Worm (Caenorhabditis elegans): ENCODE results near the gene clec-240.

clec-240 gene

ce11 chrV:16987783-16988182 is 22.0 kb upstream of the clec-240 start:
- TF ChIP-seq hnd-1 (tag; optimal IDR thresholded peaks at IDR 0.05) (no peak), ceh-13 (GFP tag; optimal IDR thresholded peaks at IDR 0.05) (no peak), ets-7 (tag; optimal IDR thresholded peaks at IDR 0.05) (no peak), aly-1 (tag; optimal IDR thresholded peaks at IDR 0.05) (no peak), sea-1 (GFP tag; conservative IDR thresholded peaks at IDR 0.05) (no peak), hmbx-1 (tag; optimal IDR thresholded peaks at IDR 0.05) (no peak), ama-1 (optimal IDR thresholded peaks at IDR 0.05) (no peak), F13C5.2 (tag; optimal IDR thresholded peaks at IDR 0.05) (no peak), scrt-1 (GFP tag; IDR thresholded peaks at IDR 0.05) (no peak), ceh-36 (tag; optimal IDR thresholded peaks at IDR 0.05) (no peak), B0310.2 (tag; optimal IDR thresholded peaks at IDR 0.05) (no peak)

DNA sequence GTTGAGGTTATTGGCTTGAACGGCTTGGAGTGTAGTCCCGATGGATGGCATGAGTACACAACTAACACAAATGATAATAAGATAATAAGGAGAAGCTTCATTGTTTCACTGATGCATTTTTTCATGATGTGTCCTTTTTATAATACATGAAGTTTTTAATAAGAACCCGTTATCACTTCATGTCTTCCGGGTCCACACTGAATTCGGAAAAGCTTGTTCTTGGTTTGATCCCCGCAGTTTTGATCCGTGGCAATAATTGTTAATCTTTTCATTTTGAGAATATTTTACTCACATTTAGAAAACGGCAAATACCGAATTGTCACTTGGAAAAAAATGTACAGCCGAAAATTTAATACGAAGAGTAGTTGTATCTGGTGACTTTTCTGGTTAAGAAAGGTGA is 21.2 kb upstream of the clec-240 start, which contains the start of gene Y102A5C.27:
Y102A5C.27 (minus strand) TSS at position 101 of the 400 bp plus-strand sequence.
- TF ChIP-seq hnd-1 (tag; optimal IDR thresholded peaks at IDR 0.05) (no peak), B0310.2 (tag; optimal IDR thresholded peaks at IDR 0.05) (no peak), scrt-1 (GFP tag; IDR thresholded peaks at IDR 0.05) (no peak), F13C5.2 (tag; optimal IDR thresholded peaks at IDR 0.05) (no peak), ets-7 (tag; optimal IDR thresholded peaks at IDR 0.05) (no peak), ama-1 (optimal IDR thresholded peaks at IDR 0.05) (no peak), aly-1 (tag; optimal IDR thresholded peaks at IDR 0.05) (no peak), tbx-11 (GFP tag; IDR thresholded peaks at IDR 0.05) (no peak), tra-4 (tag; optimal IDR thresholded peaks at IDR 0.05) (no peak), hmg-4 (GFP tag; optimal IDR thresholded peaks at IDR 0.05) (no peak)

- TF ChIP-seq pes-1 (GFP tag; IDR thresholded peaks at IDR 0.05): no peak
- TF ChIP-seq hmbx-1 (tag; optimal IDR thresholded peaks at IDR 0.05): no peak
- TF ChIP-seq ama-1 (optimal IDR thresholded peaks at IDR 0.05): no peak
- no peak for TF ChIP-seq flt-1 (GFP tag; IDR thresholded peaks at IDR 0.05)
- TF ChIP-seq tra-4 (tag; optimal IDR thresholded peaks at IDR 0.05): no peak
- TF ChIP-seq aly-1 (tag; optimal IDR thresholded peaks at IDR 0.05): no peak
- no peak for TF ChIP-seq scrt-1 (GFP tag; IDR thresholded peaks at IDR 0.05)
- no peak for TF ChIP-seq ceh-13 (GFP tag; optimal IDR thresholded peaks at IDR 0.05)
- TF ChIP-seq tbx-37 (GFP tag; conservative IDR thresholded peaks at IDR 0.05): no peak
- TF ChIP-seq hnd-1 (tag; optimal IDR thresholded peaks at IDR 0.05): no peak
- no peak for TF ChIP-seq tbx-11 (GFP tag; IDR thresholded peaks at IDR 0.05)
- TF ChIP-seq ceh-36 (tag; optimal IDR thresholded peaks at IDR 0.05): no peak
- no peak for TF ChIP-seq B0310.2 (tag; optimal IDR thresholded peaks at IDR 0.05)
- no peak for TF ChIP-seq hmg-4 (GFP tag; optimal IDR thresholded peaks at IDR 0.05)
- no peak for TF ChIP-seq sea-1 (GFP tag; conservative IDR thresholded peaks at IDR 0.05)
- no peak for TF ChIP-seq ets-7 (tag; optimal IDR thresholded peaks at IDR 0.05)
- no peak for TF ChIP-seq F13C5.2 (tag; optimal IDR thresholded peaks at IDR 0.05)
Observed at ce11 chrV:16991734-16992133, 18.1 kb upstream of the clec-240 start, which contains the start of gene srz-95. Gene srz-95 (plus strand): TSS chrV:16992034.

DNA sequence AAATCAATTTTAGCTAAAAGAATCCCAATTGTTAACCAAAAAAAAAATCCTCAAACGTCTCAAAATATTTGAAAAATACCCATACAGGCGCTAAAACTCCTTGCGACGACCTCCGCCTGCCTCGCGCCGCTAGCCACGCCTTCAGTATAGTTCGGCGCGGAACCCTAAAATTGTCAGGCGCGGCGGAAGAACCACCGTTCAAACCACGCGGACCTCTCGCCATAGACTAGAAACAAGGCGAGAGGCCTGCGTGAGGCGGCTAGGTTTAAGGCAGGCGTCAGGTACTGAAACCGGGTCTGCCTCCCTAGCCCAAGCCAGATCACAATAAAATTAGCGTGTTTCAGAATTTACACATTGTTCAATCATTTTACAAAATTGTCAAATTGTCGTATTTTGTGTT is 17.4 kb upstream of the clec-240 start:
- TF ChIP-seq scrt-1 (GFP tag; IDR thresholded peaks at IDR 0.05) (no peak), hmg-4 (GFP tag; optimal IDR thresholded peaks at IDR 0.05) (no peak), ama-1 (optimal IDR thresholded peaks at IDR 0.05) (no peak), ceh-13 (GFP tag; optimal IDR thresholded peaks at IDR 0.05) (no peak), tra-4 (tag; optimal IDR thresholded peaks at IDR 0.05) (no peak), hmbx-1 (tag; optimal IDR thresholded peaks at IDR 0.05) (no peak), sea-1 (GFP tag; conservative IDR thresholded peaks at IDR 0.05) (no peak), tbx-11 (GFP tag; IDR thresholded peaks at IDR 0.05) (no peak), tbx-37 (GFP tag; conservative IDR thresholded peaks at IDR 0.05) (no peak)

- TF ChIP-seq F13C5.2 (tag; optimal IDR thresholded peaks at IDR 0.05) (no peak), tbx-11 (GFP tag; IDR thresholded peaks at IDR 0.05) (no peak), hmbx-1 (tag; optimal IDR thresholded peaks at IDR 0.05) (no peak), sea-1 (GFP tag; conservative IDR thresholded peaks at IDR 0.05) (no peak), B0310.2 (tag; optimal IDR thresholded peaks at IDR 0.05) (no peak), hnd-1 (tag; optimal IDR thresholded peaks at IDR 0.05) (no peak), hmg-4 (GFP tag; optimal IDR thresholded peaks at IDR 0.05) (no peak)
Observed at ce11 chrV:17000204-17000603, 9.6 kb upstream of the clec-240 start, which contains the start of gene str-217. Gene str-217 (minus strand): TSS chrV:17000304.

DNA sequence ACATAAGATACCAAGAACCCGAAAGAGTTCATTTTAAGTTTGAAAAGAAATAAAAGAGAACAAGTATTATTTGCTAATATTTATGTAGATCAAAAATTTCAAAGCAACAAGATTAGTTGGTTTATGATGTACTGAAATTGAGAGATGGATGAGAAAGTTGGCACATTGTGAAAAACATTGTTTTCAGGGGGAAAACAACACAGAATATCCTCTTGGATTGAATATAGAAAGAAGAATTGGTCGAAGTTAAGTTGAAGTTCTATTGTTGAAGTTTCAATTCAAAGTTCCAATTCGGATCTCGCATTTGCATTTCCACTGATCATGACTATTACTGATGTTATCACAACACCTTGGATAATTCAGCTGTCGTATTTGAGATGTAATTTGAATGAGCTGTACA is 9.2 kb upstream of the clec-240 start:
- no peak for TF ChIP-seq flt-1 (GFP tag; IDR thresholded peaks at IDR 0.05)
- TF ChIP-seq ets-7 (tag; optimal IDR thresholded peaks at IDR 0.05): no peak
- no peak for TF ChIP-seq tbx-11 (GFP tag; IDR thresholded peaks at IDR 0.05)
- TF ChIP-seq scrt-1 (GFP tag; IDR thresholded peaks at IDR 0.05): no peak
- TF ChIP-seq ama-1 (optimal IDR thresholded peaks at IDR 0.05): no peak
- no peak for TF ChIP-seq B0310.2 (tag; optimal IDR thresholded peaks at IDR 0.05)
- no peak for TF ChIP-seq pes-1 (GFP tag; IDR thresholded peaks at IDR 0.05)
- no peak for TF ChIP-seq ceh-13 (GFP tag; optimal IDR thresholded peaks at IDR 0.05)
- TF ChIP-seq tbx-37 (GFP tag; conservative IDR thresholded peaks at IDR 0.05): no peak
- no peak for TF ChIP-seq ceh-36 (tag; optimal IDR thresholded peaks at IDR 0.05)
- no peak for TF ChIP-seq sea-1 (GFP tag; conservative IDR thresholded peaks at IDR 0.05)

- no peak for TF ChIP-seq aly-1 (tag; optimal IDR thresholded peaks at IDR 0.05)
- no peak for TF ChIP-seq F13C5.2 (tag; optimal IDR thresholded peaks at IDR 0.05)
- no peak for TF ChIP-seq tra-4 (tag; optimal IDR thresholded peaks at IDR 0.05)
- TF ChIP-seq B0310.2 (tag; optimal IDR thresholded peaks at IDR 0.05): no peak
- no peak for TF ChIP-seq tbx-37 (GFP tag; conservative IDR thresholded peaks at IDR 0.05)
- TF ChIP-seq ama-1 (optimal IDR thresholded peaks at IDR 0.05): no peak
- TF ChIP-seq scrt-1 (GFP tag; IDR thresholded peaks at IDR 0.05): no peak
Observed at ce11 chrV:17001167-17001566, 8.6 kb upstream of the clec-240 start, which contains the start of gene sri-9. Gene sri-9 (plus strand): TSS chrV:17001467.

DNA sequence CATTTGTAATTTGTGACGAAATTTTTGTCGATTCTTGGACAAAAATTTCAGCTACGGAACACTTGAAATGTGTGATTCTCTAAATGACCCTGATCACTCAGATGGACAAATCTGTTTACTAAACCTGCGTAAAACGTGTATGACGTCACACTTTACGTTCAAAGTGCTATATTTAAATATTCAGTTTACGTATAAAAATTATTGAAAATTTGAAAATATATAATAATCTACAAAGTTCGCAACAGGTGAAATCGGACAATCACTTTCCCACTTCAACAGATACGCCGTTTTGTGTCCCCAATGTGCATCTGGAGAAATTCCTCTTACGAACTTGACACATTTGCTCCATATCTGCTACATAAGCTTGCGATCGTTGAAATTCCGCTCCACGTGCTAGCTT is 4.6 kb upstream of the clec-240 start, which contains the start of gene srh-131:
srh-131 (plus strand) TSS at position 301 of the 400 bp plus-strand sequence.
- no peak for TF ChIP-seq B0310.2 (tag; optimal IDR thresholded peaks at IDR 0.05)
- no peak for TF ChIP-seq ceh-36 (tag; optimal IDR thresholded peaks at IDR 0.05)
- no peak for TF ChIP-seq ets-7 (tag; optimal IDR thresholded peaks at IDR 0.05)
- no peak for TF ChIP-seq F13C5.2 (tag; optimal IDR thresholded peaks at IDR 0.05)
- no peak for TF ChIP-seq sea-1 (GFP tag; conservative IDR thresholded peaks at IDR 0.05)
- no peak for TF ChIP-seq hmg-4 (GFP tag; optimal IDR thresholded peaks at IDR 0.05)
- TF ChIP-seq pes-1 (GFP tag; IDR thresholded peaks at IDR 0.05): no peak
- no peak for TF ChIP-seq tra-4 (tag; optimal IDR thresholded peaks at IDR 0.05)
- TF ChIP-seq ceh-13 (GFP tag; optimal IDR thresholded peaks at IDR 0.05): no peak
- no peak for TF ChIP-seq flt-1 (GFP tag; IDR thresholded peaks at IDR 0.05)
- no peak for TF ChIP-seq tbx-11 (GFP tag; IDR thresholded peaks at IDR 0.05)
- no peak for TF ChIP-seq scrt-1 (GFP tag; IDR thresholded peaks at IDR 0.05)
- no peak for TF ChIP-seq hmbx-1 (tag; optimal IDR thresholded peaks at IDR 0.05)
- no peak for TF ChIP-seq ama-1 (optimal IDR thresholded peaks at IDR 0.05)
- TF ChIP-seq aly-1 (tag; optimal IDR thresholded peaks at IDR 0.05): no peak
- no peak for TF ChIP-seq tbx-37 (GFP tag; conservative IDR thresholded peaks at IDR 0.05)
